6 worm cellular contexts compared by ENCODE assay signal in genomic region chrX:11471893-11472292, ce11.
TF ChIP-seq lines count a peak whose summit lies in the region.

No protein-coding gene starts in this region.

TF ChIP-seq in whole organism, L1 larva, 84 proteins besides CTCF, POLR2A, EP300 and RAD21 (continues in another document):
- TF ChIP-seq nhr-11 (tag; optimal IDR thresholded peaks at IDR 0.05; lab: Kevin White, UChicago) = no peak
- no peak for TF ChIP-seq C34B4.2 (tag; optimal IDR thresholded peaks at IDR 0.05; lab: Kevin White, UChicago)
- TF ChIP-seq pag-3 (tag; optimal IDR thresholded peaks at IDR 0.05; lab: Kevin White, UChicago; ENCODE audit: borderline replicate concordance, insufficient read depth) = no peak
- TF ChIP-seq grh-1 (GFP tag; IDR thresholded peaks at IDR 0.05; lab: Robert Waterston, UW) = no peak
- no peak for TF ChIP-seq lin-15B (tag; optimal IDR thresholded peaks at IDR 0.05; lab: Kevin White, UChicago)
- TF ChIP-seq nhr-77 (tag; optimal IDR thresholded peaks at IDR 0.05; lab: Kevin White, UChicago) = no peak
- TF ChIP-seq xbp-1 (tag; optimal IDR thresholded peaks at IDR 0.05; lab: Kevin White, UChicago) = no peak
- TF ChIP-seq alr-1 (tag; optimal IDR thresholded peaks at IDR 0.05; lab: Kevin White, UChicago; ENCODE audit: borderline replicate concordance) = no peak
- TF ChIP-seq nhr-237 (tag; optimal IDR thresholded peaks at IDR 0.05; lab: Kevin White, UChicago) = no peak
- peak; percentile 56 for TF ChIP-seq nhr-19 (GFP tag; conservative IDR thresholded peaks at IDR 0.05; lab: Robert Waterston, UW)
- peak in 1 of 2 experiments; percentile 88 for TF ChIP-seq mdl-1 (tag; optimal IDR thresholded peaks at IDR 0.05; lab: Kevin White, UChicago)
- no peak for TF ChIP-seq unc-98 (GFP tag; IDR thresholded peaks at IDR 0.05; lab: Robert Waterston, UW)
- peak; percentile 13 for TF ChIP-seq fkh-10 (GFP tag; optimal IDR thresholded peaks at IDR 0.05; lab: Kevin White, UChicago)
- peak; percentile 25 for TF ChIP-seq swsn-7 (tag; optimal IDR thresholded peaks at IDR 0.05; lab: Kevin White, UChicago)
- peak; percentile 96 for TF ChIP-seq lin-14 (GFP tag; optimal IDR thresholded peaks at IDR 0.05; lab: Kevin White, UChicago)

TF ChIP-seq in whole organism, L2 larva, 48 proteins besides CTCF, POLR2A, EP300 and RAD21 (continues in another document):
- TF ChIP-seq ZK546.5 (tag; optimal IDR thresholded peaks at IDR 0.05; lab: Kevin White, UChicago) (no peak), ztf-11 (tag; optimal IDR thresholded peaks at IDR 0.05; lab: Kevin White, UChicago) (no peak), lin-11 (tag; optimal IDR thresholded peaks at IDR 0.05; lab: Kevin White, UChicago) (peak; percentile 73), sma-9 (GFP tag; optimal IDR thresholded peaks at IDR 0.05; lab: Kevin White, UChicago) (peak; percentile 85), sma-9 (tag; optimal IDR thresholded peaks at IDR 0.05; lab: Kevin White, UChicago) (no peak), snpc-4 (tag; optimal IDR thresholded peaks at IDR 0.05; lab: Kevin White, UChicago) (peak; percentile 17), peb-1 (tag; optimal IDR thresholded peaks at IDR 0.05; lab: Kevin White, UChicago) (no peak), C34F6.9 (tag; optimal IDR thresholded peaks at IDR 0.05; lab: Kevin White, UChicago) (peak; percentile 82), lin-13 (GFP tag; optimal IDR thresholded peaks at IDR 0.05; lab: Kevin White, UChicago) (peak; percentile 31), gmeb-1 (tag; optimal IDR thresholded peaks at IDR 0.05; lab: Kevin White, UChicago) (no peak), nhr-23 (tag; optimal IDR thresholded peaks at IDR 0.05; lab: Kevin White, UChicago) (no peak), nhr-25 (tag; optimal IDR thresholded peaks at IDR 0.05; lab: Kevin White, UChicago) (peak; percentile 63), ceh-16 (tag; optimal IDR thresholded peaks at IDR 0.05; lab: Kevin White, UChicago) (no peak), crh-2 (tag; optimal IDR thresholded peaks at IDR 0.05; lab: Kevin White, UChicago) (peak; percentile 77), skn-1 (tag; optimal IDR thresholded peaks at IDR 0.05; lab: Kevin White, UChicago) (no peak), nhr-6 (tag; optimal IDR thresholded peaks at IDR 0.05; lab: Kevin White, UChicago) (peak; percentile 79)

TF ChIP-seq in whole organism, L3 larva, 47 proteins besides CTCF, POLR2A, EP300 and RAD21 (continues in another document):
- TF ChIP-seq unc-39 (tag; optimal IDR thresholded peaks at IDR 0.05; lab: Kevin White, UChicago) (no peak), nhr-11 (tag; optimal IDR thresholded peaks at IDR 0.05; lab: Kevin White, UChicago) (no peak), lsy-12 (tag; optimal IDR thresholded peaks at IDR 0.05; lab: Kevin White, UChicago) (peak; percentile 33), tbx-2 (tag; optimal IDR thresholded peaks at IDR 0.05; lab: Kevin White, UChicago) (peak; percentile 32), ZK546.5 (tag; optimal IDR thresholded peaks at IDR 0.05; lab: Kevin White, UChicago) (no peak), fkh-10 (GFP tag; optimal IDR thresholded peaks at IDR 0.05; lab: Kevin White, UChicago) (peak; percentile 26), elt-1 (tag; optimal IDR thresholded peaks at IDR 0.05; lab: Kevin White, UChicago) (peak; percentile 18), pha-4 (tag; optimal IDR thresholded peaks at IDR 0.05; lab: Kevin White, UChicago) (no peak), nfya-1 (tag; optimal IDR thresholded peaks at IDR 0.05; lab: Kevin White, UChicago; ENCODE audit: insufficient read depth) (peak; percentile 73), fos-1 (tag; optimal IDR thresholded peaks at IDR 0.05; lab: Kevin White, UChicago) (no peak), R02D3.7 (tag; optimal IDR thresholded peaks at IDR 0.05; lab: Kevin White, UChicago) (no peak), aly-2 (tag; optimal IDR thresholded peaks at IDR 0.05; lab: Kevin White, UChicago) (no peak), jun-1 (tag; optimal IDR thresholded peaks at IDR 0.05; lab: Kevin White, UChicago) (peak; percentile 71), egl-5 (tag; optimal IDR thresholded peaks at IDR 0.05; lab: Kevin White, UChicago) (peak; percentile 47), pqm-1 (tag; optimal IDR thresholded peaks at IDR 0.05; lab: Kevin White, UChicago) (no peak), lin-39 (tag; optimal IDR thresholded peaks at IDR 0.05; lab: Kevin White, UChicago) (peak; percentile 91), elt-3 (tag; optimal IDR thresholded peaks at IDR 0.05; lab: Kevin White, UChicago) (no peak)

TF ChIP-seq in whole organism, L4 larva, 104 proteins besides CTCF, POLR2A, EP300 and RAD21 (continues in another document):
- peak; percentile 74; the same call in 1 of the 2 replicates for TF ChIP-seq hmg-1.1 (GFP tag; IDR thresholded peaks at IDR 0.05; lab: Robert Waterston, UW)
- no peak for TF ChIP-seq daf-16 (GFP tag; optimal IDR thresholded peaks at IDR 0.05; lab: Kevin White, UChicago)
- TF ChIP-seq daf-16 (tag; optimal IDR thresholded peaks at IDR 0.05; lab: Kevin White, UChicago) = no peak
- no peak for TF ChIP-seq lin-13 (GFP tag; optimal IDR thresholded peaks at IDR 0.05; lab: Kevin White, UChicago)
- peak; percentile 67 for TF ChIP-seq dve-1 (tag; optimal IDR thresholded peaks at IDR 0.05; lab: Kevin White, UChicago; ENCODE audit: insufficient read depth)
- TF ChIP-seq snpc-4 (tag; optimal IDR thresholded peaks at IDR 0.05; lab: Kevin White, UChicago) = no peak
- TF ChIP-seq pqm-1 (tag; optimal IDR thresholded peaks at IDR 0.05; lab: Kevin White, UChicago) = no peak
- no peak; the same call in 1 of the 2 replicates for TF ChIP-seq vab-7 (GFP tag; IDR thresholded peaks at IDR 0.05; lab: Robert Waterston, UW)
- peak; percentile 45; the same call in 1 of the 2 replicates for TF ChIP-seq snpc-1.2 (GFP tag; IDR thresholded peaks at IDR 0.05; lab: Robert Waterston, UW)
- no peak for TF ChIP-seq aly-2 (tag; optimal IDR thresholded peaks at IDR 0.05; lab: Kevin White, UChicago)
- peak; percentile 35 for TF ChIP-seq mes-2 (tag; optimal IDR thresholded peaks at IDR 0.05; lab: Kevin White, UChicago; ENCODE audit: poor library complexity, severe bottlenecking)
- no peak for TF ChIP-seq Y105C5A.15 (GFP tag; IDR thresholded peaks at IDR 0.05; lab: Robert Waterston, UW)
- peak; percentile 76; the same call in 1 of the 2 replicates for TF ChIP-seq madf-9 (GFP tag; conservative IDR thresholded peaks at IDR 0.05; lab: Robert Waterston, UW)
- no peak for TF ChIP-seq ztf-11 (tag; optimal IDR thresholded peaks at IDR 0.05; lab: Kevin White, UChicago)
- TF ChIP-seq arid-1 (GFP tag; conservative IDR thresholded peaks at IDR 0.05; lab: Robert Waterston, UW) = no peak
- no peak for TF ChIP-seq nhr-111 (GFP tag; optimal IDR thresholded peaks at IDR 0.05; lab: Kevin White, UChicago)

TF ChIP-seq in whole organism, late embryonic, 69 proteins besides CTCF, POLR2A, EP300 and RAD21:
- TF ChIP-seq C08G9.2 (tag; optimal IDR thresholded peaks at IDR 0.05; lab: Kevin White, UChicago) = no peak
- peak; percentile 64 for TF ChIP-seq hlh-30 (tag; optimal IDR thresholded peaks at IDR 0.05; lab: Kevin White, UChicago; ENCODE audit: insufficient read depth)

TF ChIP-seq in whole organism, young adult, 124 proteins besides CTCF, POLR2A, EP300 and RAD21 (continues in another document):
- TF ChIP-seq somi-1 (GFP tag; optimal IDR thresholded peaks at IDR 0.05; lab: Kevin White, UChicago) = peak; percentile 83
- peak; percentile 79 for TF ChIP-seq nfyb-1 (GFP tag; IDR thresholded peaks at IDR 0.05; lab: Robert Waterston, UW)
- no peak for TF ChIP-seq ceh-79 (tag; optimal IDR thresholded peaks at IDR 0.05; lab: Kevin White, UChicago)
- TF ChIP-seq dpl-1 (GFP tag; optimal IDR thresholded peaks at IDR 0.05; lab: Kevin White, UChicago) = no peak
- TF ChIP-seq unc-130 (GFP tag; optimal IDR thresholded peaks at IDR 0.05; lab: Kevin White, UChicago) = no peak
- no peak for TF ChIP-seq rcor-1 (GFP tag; IDR thresholded peaks at IDR 0.05; lab: Robert Waterston, UW)
- no peak for TF ChIP-seq F10E7.11 (tag; optimal IDR thresholded peaks at IDR 0.05; lab: Kevin White, UChicago)
- TF ChIP-seq chd-7 (tag; optimal IDR thresholded peaks at IDR 0.05; lab: Kevin White, UChicago) = peak; percentile 66
- no peak for TF ChIP-seq ceh-91 (GFP tag; IDR thresholded peaks at IDR 0.05; lab: Robert Waterston, UW)
- no peak for TF ChIP-seq cebp-1 (GFP tag; IDR thresholded peaks at IDR 0.05; lab: Robert Waterston, UW)
- peak; percentile 71 for TF ChIP-seq cebp-1 (tag; optimal IDR thresholded peaks at IDR 0.05; lab: Kevin White, UChicago)
- TF ChIP-seq F57C9.4 (tag; optimal IDR thresholded peaks at IDR 0.05; lab: Kevin White, UChicago) = no peak
- 0 out of 2 replicates have a peak, but pooled peaks have one; percentile 34 for TF ChIP-seq let-526 (GFP tag; IDR thresholded peaks at IDR 0.05; lab: Robert Waterston, UW)
- no peak for TF ChIP-seq bed-2 (GFP tag; IDR thresholded peaks at IDR 0.05; lab: Robert Waterston, UW)
- no peak for TF ChIP-seq Y56A3A.18 (GFP tag; IDR thresholded peaks at IDR 0.05; lab: Robert Waterston, UW)
- TF ChIP-seq D2030.7 (GFP tag; IDR thresholded peaks at IDR 0.05; lab: Robert Waterston, UW) = no peak
- TF ChIP-seq F39B2.1 (GFP tag; IDR thresholded peaks at IDR 0.05; lab: Robert Waterston, UW) = no peak
- TF ChIP-seq B0336.3 (GFP tag; IDR thresholded peaks at IDR 0.05; lab: Robert Waterston, UW) = peak; percentile 44; the same call in 1 of the 2 replicates
- TF ChIP-seq dox-1 (GFP tag; IDR thresholded peaks at IDR 0.05; lab: Robert Waterston, UW) = peak; percentile 30; the same call in 1 of the 2 replicates
- no peak for TF ChIP-seq ceh-58 (GFP tag; IDR thresholded peaks at IDR 0.05; lab: Robert Waterston, UW)
- no peak for TF ChIP-seq xnd-1 (tag; optimal IDR thresholded peaks at IDR 0.05; lab: Kevin White, UChicago)
- no peak for TF ChIP-seq snpc-1.3 (tag; optimal IDR thresholded peaks at IDR 0.05; lab: Kevin White, UChicago; ENCODE audit: insufficient read depth)
- TF ChIP-seq ekl-4 (GFP tag; IDR thresholded peaks at IDR 0.05; lab: Robert Waterston, UW) = 0 out of 2 replicates have a peak, but pooled peaks have one; percentile 32
- TF ChIP-seq B0019.2 (GFP tag; conservative IDR thresholded peaks at IDR 0.05; lab: Robert Waterston, UW) = no peak
- 0 out of 2 replicates have a peak, but pooled peaks have one; percentile 31 for TF ChIP-seq egl-44 (GFP tag; IDR thresholded peaks at IDR 0.05; lab: Robert Waterston, UW)
- TF ChIP-seq madf-6 (GFP tag; IDR thresholded peaks at IDR 0.05; lab: Robert Waterston, UW) = no peak
- TF ChIP-seq nhr-120 (GFP tag; IDR thresholded peaks at IDR 0.05; lab: Robert Waterston, UW) = no peak
- TF ChIP-seq efl-1 (GFP tag; optimal IDR thresholded peaks at IDR 0.05; lab: Kevin White, UChicago) = no peak
- TF ChIP-seq F37B4.10 (GFP tag; IDR thresholded peaks at IDR 0.05; lab: Robert Waterston, UW) = 0 out of 2 replicates have a peak, but pooled peaks have one; percentile 68
- TF ChIP-seq hmg-1.2 (GFP tag; IDR thresholded peaks at IDR 0.05; lab: Robert Waterston, UW) = peak; percentile 44
- TF ChIP-seq let-607 (tag; optimal IDR thresholded peaks at IDR 0.05; lab: Kevin White, UChicago) = peak in 1 of 2 experiments; percentile 44
- TF ChIP-seq ztf-3 (GFP tag; optimal IDR thresholded peaks at IDR 0.05; lab: Kevin White, UChicago) = no peak
- TF ChIP-seq mes-4 (tag; optimal IDR thresholded peaks at IDR 0.05; lab: Kevin White, UChicago) = no peak
